Worm (Caenorhabditis elegans) whole organism, L3 larva: Measurements from ENCODE around the gene F18A1.1.

Source experiments
- egl-27 ChIP-seq: sonication (generic microtip); optimal IDR thresholded peaks from 4 replicates; lab custom pipeline; 2017; ENCODE audit warnings: missing biosample characterization, missing genetic modification reagents, missing genetic modification characterization
- unc-62 ChIP-seq: fragments of 150-350 bp; sonication (generic microtip); optimal IDR thresholded peaks from 4 replicates; lab custom pipeline; 2014; ENCODE audit warnings: missing biosample characterization, missing genetic modification reagents, missing genetic modification characterization

- TF ChIP-seq unc-62 (GFP tag; lab: Kevin White, UChicago): no peak
- TF ChIP-seq egl-27: no peak
Observed at ce11 chrII:7708540-7708939, 23.9 kb downstream of the F18A1.1 start, which contains the start of gene B0495.9.
